Fruit fly (Drosophila melanogaster) whole organism, adult: ENCODE data around the gene Nep4.

ENCODE experiments used
- CG12768 ChIP-seq: fragments of 200-800 bp; sonication (Bioruptor generic); optimal IDR thresholded peaks from 2 replicates; lab custom pipeline; 2017; ENCODE audit warnings: missing biosample characterization, missing genetic modification characterization, mild to moderate bottlenecking, moderate library complexity, missing genetic modification reagents
- CG14711 ChIP-seq: fragments of 200-800 bp; sonication (Bioruptor generic); optimal IDR thresholded peaks from 2 replicates; lab custom pipeline; 2018; ENCODE audit warnings: missing biosample characterization, mild to moderate bottlenecking, missing genetic modification characterization, moderate library complexity
- CG33017 ChIP-seq: fragments of 200-800 bp; sonication (Bioruptor generic); optimal IDR thresholded peaks from 2 replicates; lab custom pipeline; 2018; ENCODE audit warnings: missing biosample characterization, mild to moderate bottlenecking, missing genetic modification characterization, moderate library complexity
- CG5204 ChIP-seq: fragments of 200-800 bp; sonication (Bioruptor generic); optimal IDR thresholded peaks from 2 replicates; lab custom pipeline; 2016; ENCODE audit warnings: missing biosample characterization, missing genetic modification characterization
- CG7101 ChIP-seq: fragments of 200-800 bp; sonication (Bioruptor generic); optimal IDR thresholded peaks from 2 replicates; lab custom pipeline; 2018; ENCODE audit warnings: missing biosample characterization, mild to moderate bottlenecking, missing genetic modification characterization, moderate library complexity
- Clk ChIP-seq: fragments of 200-800 bp; sonication (Bioruptor generic); optimal IDR thresholded peaks from 2 replicates; lab custom pipeline; 2017; ENCODE audit warnings: missing biosample characterization, missing genetic modification characterization
- Hr96 ChIP-seq: fragments of 200-800 bp; sonication (Bioruptor generic); optimal IDR thresholded peaks from 2 replicates; lab custom pipeline; 2016; ENCODE audit warnings: missing biosample characterization, missing genetic modification characterization
- cic ChIP-seq: fragments of 200-800 bp; sonication (Bioruptor generic); optimal IDR thresholded peaks from 2 replicates; lab custom pipeline; 2017; ENCODE audit warnings: missing biosample characterization, mild to moderate bottlenecking, missing genetic modification characterization, moderate library complexity
- cnc ChIP-seq, 2 experiments: fragments of >200 bp; optimal IDR thresholded peaks; 2 replicates each; lab custom pipeline; 2017
- ovo ChIP-seq: fragments of 200-800 bp; sonication (Bioruptor generic); optimal IDR thresholded peaks from 2 replicates; lab custom pipeline; 2016; ENCODE audit warnings: missing biosample characterization, missing genetic modification characterization
- pad ChIP-seq: fragments of 200-800 bp; sonication (Bioruptor generic); optimal IDR thresholded peaks from 3 replicates; lab custom pipeline; 2017; ENCODE audit warnings: missing biosample characterization, missing genetic modification characterization, mild to moderate bottlenecking, moderate library complexity, missing genetic modification reagents
- toe ChIP-seq: fragments of 200-800 bp; sonication (Bioruptor generic); optimal IDR thresholded peaks from 2 replicates; lab custom pipeline; 2016; ENCODE audit warnings: missing biosample characterization, missing genetic modification characterization

DNA sequence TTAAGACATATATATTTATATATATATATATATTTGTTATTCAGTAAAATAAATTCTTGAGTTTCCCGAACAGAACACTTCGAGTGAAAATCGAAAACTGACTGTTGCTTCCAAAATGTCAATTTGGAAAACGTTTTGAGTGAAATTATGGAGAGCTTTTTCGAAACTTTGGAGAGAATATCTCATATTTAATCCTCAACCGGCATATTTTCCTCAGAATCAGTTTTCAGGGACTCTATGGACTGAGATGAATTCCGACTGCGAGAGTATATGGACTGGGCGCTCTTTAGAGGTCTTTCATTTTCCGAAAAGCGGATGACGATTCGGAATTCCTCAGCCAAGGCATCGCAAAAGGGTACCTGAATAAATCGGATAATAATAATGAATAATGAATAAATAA is 11.1 kb downstream of the Nep4 start, which contains the start of gene GluRIIE:
- no peak for TF ChIP-seq CG14711 (tag; lab: Kevin White, UChicago)
- no peak for TF ChIP-seq CG12768 (GFP tag; lab: Kevin White, UChicago)
- TF ChIP-seq CG5204 (GFP tag; lab: Kevin White, UChicago) = no peak
- no peak for TF ChIP-seq CG33017
- TF ChIP-seq Clk (GFP tag; lab: Kevin White, UChicago) = no peak
- no peak for TF ChIP-seq toe (GFP tag; lab: Kevin White, UChicago)
- no peak for TF ChIP-seq cnc (optimal IDR thresholded peaks at IDR 0.05; lab: Kevin White, UChicago)
- TF ChIP-seq cic (GFP tag; lab: Kevin White, UChicago) = no peak
- TF ChIP-seq pad (GFP tag; lab: Kevin White, UChicago) = no peak
- TF ChIP-seq ovo (GFP tag; lab: Kevin White, UChicago) = no peak
- TF ChIP-seq Hr96 (GFP tag; lab: Kevin White, UChicago) = no peak
- no peak for TF ChIP-seq CG7101
